In the genomic region with DNA sequence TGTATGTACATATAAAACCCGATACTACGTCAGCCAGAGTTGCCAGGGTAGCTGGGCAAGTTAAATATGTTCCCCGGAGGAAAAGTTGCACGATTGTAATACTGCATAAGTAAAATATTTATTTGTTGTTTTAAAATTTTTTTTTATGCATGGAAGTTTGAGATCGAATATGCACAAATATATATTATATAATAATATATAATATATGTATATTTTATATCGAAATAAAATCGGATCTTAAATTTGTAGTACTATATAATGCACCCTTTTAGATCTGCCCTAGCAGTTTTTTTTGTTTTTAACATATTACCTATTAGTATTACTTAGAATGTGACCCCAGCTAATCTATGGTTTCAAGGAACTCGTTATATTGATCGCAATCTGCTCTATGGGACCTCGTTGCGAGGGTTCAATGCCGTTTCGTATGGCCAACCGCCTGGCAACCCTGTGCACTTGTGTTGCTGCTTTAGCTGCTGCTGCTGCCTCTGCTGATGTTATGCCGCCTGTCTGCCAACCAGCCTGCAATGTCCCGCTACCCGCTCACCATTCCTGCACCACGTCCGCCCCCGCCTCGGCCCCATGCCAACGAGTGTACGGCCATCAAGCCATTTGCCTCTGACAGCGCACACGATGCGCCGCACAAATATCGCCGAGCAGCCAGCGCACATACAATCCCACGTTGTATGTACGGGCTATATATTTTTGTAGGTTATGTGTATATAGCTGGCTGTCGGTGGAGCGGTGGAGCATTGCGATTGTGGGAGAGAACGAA, we compare ENCODE assay signal across 2 fruit fly cellular contexts.
TF ChIP-seq lines count a peak whose summit lies in the region.

No protein-coding gene starts in this region.

TF ChIP-seq in whole organism, embryonic, 481 proteins besides CTCF, POLR2A, EP300 and RAD21 (continued from another document and continues in another):
- no peak for TF ChIP-seq eyg (GFP tag; optimal IDR thresholded peaks at IDR 0.05; lab: Kevin White, UChicago)
- peak; percentile 90 for TF ChIP-seq CG15696 (tag; optimal IDR thresholded peaks at IDR 0.05; lab: Kevin White, UChicago)
- no peak for TF ChIP-seq Xrp1 (GFP tag; IDR thresholded peaks at IDR 0.05; lab: Robert Waterston, UW)
- TF ChIP-seq dpn (GFP tag; optimal IDR thresholded peaks at IDR 0.05; lab: Kevin White, UChicago) = peak in 1 of 2 experiments; percentile 78
- peak; percentile 4 for TF ChIP-seq Side (GFP tag; optimal IDR thresholded peaks at IDR 0.05; lab: Kevin White, UChicago)
- TF ChIP-seq pzg (GFP tag; optimal IDR thresholded peaks at IDR 0.05; lab: Kevin White, UChicago) = no peak
- peak; percentile 37 for TF ChIP-seq CG4282 (GFP tag; optimal IDR thresholded peaks at IDR 0.05; lab: Kevin White, UChicago)
- TF ChIP-seq Dip2 (GFP tag; IDR thresholded peaks at IDR 0.05; lab: Robert Waterston, UW) = no peak
- TF ChIP-seq ap (GFP tag; IDR thresholded peaks at IDR 0.05; lab: Robert Waterston, UW) = no peak
- TF ChIP-seq fd3F (GFP tag; optimal IDR thresholded peaks at IDR 0.05; lab: Kevin White, UChicago) = peak; percentile 89
- no peak for TF ChIP-seq Aef1 (GFP tag; IDR thresholded peaks at IDR 0.05; lab: Robert Waterston, UW)
- no peak for TF ChIP-seq Dref (GFP tag; IDR thresholded peaks at IDR 0.05; lab: Robert Waterston, UW)
- no peak for TF ChIP-seq NFAT (GFP tag; IDR thresholded peaks at IDR 0.05; lab: Robert Waterston, UW)
- TF ChIP-seq CG9215 (GFP tag; IDR thresholded peaks at IDR 0.05; lab: Robert Waterston, UW) = no peak
- TF ChIP-seq wor (GFP tag; IDR thresholded peaks at IDR 0.05; lab: Robert Waterston, UW) = no peak
- TF ChIP-seq CG1529 (GFP tag; optimal IDR thresholded peaks at IDR 0.05; lab: Kevin White, UChicago) = peak; percentile 88
- peak; percentile 50 for TF ChIP-seq Atf-2 (GFP tag; optimal IDR thresholded peaks at IDR 0.05; lab: Kevin White, UChicago)
- TF ChIP-seq zfh2 (GFP tag; optimal IDR thresholded peaks at IDR 0.05; lab: Kevin White, UChicago) = peak; percentile 82
- no peak for TF ChIP-seq disco-r (GFP tag; optimal IDR thresholded peaks at IDR 0.05; lab: Kevin White, UChicago)
- TF ChIP-seq CG16813 (GFP tag; IDR thresholded peaks at IDR 0.05; lab: Robert Waterston, UW; ENCODE audit: partially characterized antibody) = no peak
- peak; percentile 94 for TF ChIP-seq Hr3 (GFP tag; optimal IDR thresholded peaks at IDR 0.05; lab: Kevin White, UChicago)
- no peak for TF ChIP-seq sima (GFP tag; optimal IDR thresholded peaks at IDR 0.05; lab: Kevin White, UChicago)
- TF ChIP-seq ara (GFP tag; IDR thresholded peaks at IDR 0.05; lab: Robert Waterston, UW) = no peak
- no peak for TF ChIP-seq CG2129 (GFP tag; IDR thresholded peaks at IDR 0.05; lab: Robert Waterston, UW; ENCODE audit: partially characterized antibody)
- peak; percentile 63 for TF ChIP-seq nom (GFP tag; optimal IDR thresholded peaks at IDR 0.05; lab: Kevin White, UChicago)
- peak; percentile 74 to 94 for TF ChIP-seq Hr51 (GFP tag; optimal IDR thresholded peaks at IDR 0.05; lab: Kevin White, UChicago)
- TF ChIP-seq CG14441 (GFP tag; IDR thresholded peaks at IDR 0.05; lab: Robert Waterston, UW) = no peak
- TF ChIP-seq Lim3 (GFP tag; IDR thresholded peaks at IDR 0.05; lab: Robert Waterston, UW) = no peak
- peak; percentile 75 for TF ChIP-seq Blimp-1 (GFP tag; optimal IDR thresholded peaks at IDR 0.05; lab: Kevin White, UChicago)
- TF ChIP-seq CG6272 (GFP tag; IDR thresholded peaks at IDR 0.05; lab: Robert Waterston, UW) = peak; percentile 76
- peak; percentile 94 for TF ChIP-seq CG30431 (GFP tag; optimal IDR thresholded peaks at IDR 0.05; lab: Kevin White, UChicago)
- TF ChIP-seq nau (GFP tag; optimal IDR thresholded peaks at IDR 0.05; lab: Kevin White, UChicago) = no peak
- peak; percentile 38 for TF ChIP-seq emc (GFP tag; optimal IDR thresholded peaks at IDR 0.05; lab: Kevin White, UChicago)
- TF ChIP-seq fru (optimal IDR thresholded peaks at IDR 0.05; lab: Kevin White, UChicago) = no peak
- peak; percentile 69 for TF ChIP-seq CG8281 (tag; optimal IDR thresholded peaks at IDR 0.05; lab: Kevin White, UChicago)
- no peak for TF ChIP-seq CrebB (tag; optimal IDR thresholded peaks at IDR 0.05; lab: Kevin White, UChicago)
- TF ChIP-seq zfh1 (GFP tag; IDR thresholded peaks at IDR 0.05; lab: Robert Waterston, UW) = no peak
- no peak for TF ChIP-seq Poxn (GFP tag; IDR thresholded peaks at IDR 0.05; lab: Robert Waterston, UW)
- TF ChIP-seq Hey (tag; optimal IDR thresholded peaks at IDR 0.05; lab: Kevin White, UChicago) = peak; percentile 43
- no peak for TF ChIP-seq hbn (GFP tag; IDR thresholded peaks at IDR 0.05; lab: Robert Waterston, UW; ENCODE audit: partially characterized antibody)
- TF ChIP-seq pros (GFP tag; optimal IDR thresholded peaks at IDR 0.05; lab: Kevin White, UChicago) = no peak
- TF ChIP-seq CG11456 (GFP tag; IDR thresholded peaks at IDR 0.05; lab: Robert Waterston, UW) = no peak
- no peak for TF ChIP-seq Taf1 (GFP tag; IDR thresholded peaks at IDR 0.05; lab: Robert Waterston, UW)
- peak; percentile 86 for TF ChIP-seq CG11093 (GFP tag; IDR thresholded peaks at IDR 0.05; lab: Robert Waterston, UW)
- no peak for TF ChIP-seq CG31441 (GFP tag; IDR thresholded peaks at IDR 0.05; lab: Robert Waterston, UW)
- peak; percentile 90 for TF ChIP-seq mirr (GFP tag; optimal IDR thresholded peaks at IDR 0.05; lab: Kevin White, UChicago)
- TF ChIP-seq Dek (tag; optimal IDR thresholded peaks at IDR 0.05; lab: Kevin White, UChicago) = peak; percentile 85
- no peak for TF ChIP-seq her (GFP tag; optimal IDR thresholded peaks at IDR 0.05; lab: Kevin White, UChicago)
- peak; percentile 82 for TF ChIP-seq ind (GFP tag; optimal IDR thresholded peaks at IDR 0.05; lab: Kevin White, UChicago)
- TF ChIP-seq tx (GFP tag; optimal IDR thresholded peaks at IDR 0.05; lab: Kevin White, UChicago) = peak; percentile 62
- no peak for TF ChIP-seq mld (GFP tag; IDR thresholded peaks at IDR 0.05; lab: Robert Waterston, UW; ENCODE audit: partially characterized antibody)
- TF ChIP-seq corto (GFP tag; optimal IDR thresholded peaks at IDR 0.05; lab: Kevin White, UChicago) = no peak
- TF ChIP-seq CG7786 (GFP tag; optimal IDR thresholded peaks at IDR 0.05; lab: Kevin White, UChicago) = peak; percentile 84
- peak; percentile 64 for TF ChIP-seq Jarid2 (GFP tag; optimal IDR thresholded peaks at IDR 0.05; lab: Kevin White, UChicago)
- TF ChIP-seq Dbx (GFP tag; IDR thresholded peaks at IDR 0.05; lab: Robert Waterston, UW) = no peak
- TF ChIP-seq CG10654 (GFP tag; optimal IDR thresholded peaks at IDR 0.05; lab: Kevin White, UChicago) = peak; percentile 79
- TF ChIP-seq Lpt (GFP tag; optimal IDR thresholded peaks at IDR 0.05; lab: Kevin White, UChicago) = peak; percentile 91
- TF ChIP-seq nmo (GFP tag; optimal IDR thresholded peaks at IDR 0.05; lab: Kevin White, UChicago) = peak; percentile 98
- TF ChIP-seq CG32772 (GFP tag; IDR thresholded peaks at IDR 0.05; lab: Robert Waterston, UW) = no peak
- peak; percentile 98 for TF ChIP-seq ftz-f1 (GFP tag; optimal IDR thresholded peaks at IDR 0.05; lab: Kevin White, UChicago)
- TF ChIP-seq luna (GFP tag; optimal IDR thresholded peaks at IDR 0.05; lab: Kevin White, UChicago) = no peak
- TF ChIP-seq pum (GFP tag; optimal IDR thresholded peaks at IDR 0.05; lab: Kevin White, UChicago) = peak; percentile 38
- no peak for TF ChIP-seq Neu2 (GFP tag; optimal IDR thresholded peaks at IDR 0.05; lab: Kevin White, UChicago; ENCODE audit: borderline replicate concordance)

TF ChIP-seq in whole organism, prepupa, 60 proteins besides CTCF, POLR2A, EP300 and RAD21 (continued from another document):
- TF ChIP-seq CG32006 (GFP tag; optimal IDR thresholded peaks at IDR 0.05; lab: Kevin White, UChicago) (peak; percentile 98), CG11294 (GFP tag; IDR thresholded peaks at IDR 0.05; lab: Robert Waterston, UW) (no peak), dac (GFP tag; optimal IDR thresholded peaks at IDR 0.05; lab: Kevin White, UChicago) (peak; percentile 74), CG34406 (GFP tag; optimal IDR thresholded peaks at IDR 0.05; lab: Kevin White, UChicago) (peak; percentile 96), esn (GFP tag; optimal IDR thresholded peaks at IDR 0.05; lab: Kevin White, UChicago) (peak; percentile 86), ss (GFP tag; optimal IDR thresholded peaks at IDR 0.05; lab: Kevin White, UChicago) (peak; percentile 83 to 94), CG3919 (GFP tag; optimal IDR thresholded peaks at IDR 0.05; lab: Kevin White, UChicago) (peak; percentile 64), Sox102F (GFP tag; optimal IDR thresholded peaks at IDR 0.05; lab: Kevin White, UChicago) (peak; percentile 45), CG8119 (GFP tag; IDR thresholded peaks at IDR 0.05; lab: Robert Waterston, UW) (no peak), Lpt (GFP tag; optimal IDR thresholded peaks at IDR 0.05; lab: Kevin White, UChicago) (peak; percentile 36), net (GFP tag; optimal IDR thresholded peaks at IDR 0.05; lab: Kevin White, UChicago) (peak; percentile 45), achi (GFP tag; optimal IDR thresholded peaks at IDR 0.05; lab: Kevin White, UChicago) (peak; percentile 94)
TF ChIP-seq in whole organism, prepupa: peak in this region for 49.
